Fruit fly (Drosophila melanogaster) whole organism, prepupa: ENCODE results near the gene CG14803.

Experiments
- CG11294 ChIP-seq: fragments of 200-800 bp; sonication (Bioruptor generic); IDR thresholded peaks from 2 replicates; pipeline ENCODE4 v1.3.6; 2022; ENCODE audit warnings: missing biosample characterization, missing genetic modification characterization
- CG11762 ChIP-seq: fragments of 200-800 bp; sonication (Bioruptor generic); optimal IDR thresholded peaks from 3 replicates; lab custom pipeline; 2016; ENCODE audit warnings: missing biosample characterization, missing genetic modification characterization; ENCODE audit not compliant: insufficient read depth
- CG11902 ChIP-seq: fragments of 200-800 bp; sonication (Bioruptor generic); optimal IDR thresholded peaks from 3 replicates; lab custom pipeline; 2016; ENCODE audit warnings: missing biosample characterization, missing genetic modification characterization
- CG15336 ChIP-seq: fragments of 200-800 bp; sonication (Bioruptor generic); IDR thresholded peaks from 2 replicates; pipeline ENCODE4 v1.3.6; 2022; ENCODE audit warnings: missing biosample characterization, missing genetic modification characterization
- CG16779 ChIP-seq: fragments of 200-800 bp; sonication (Bioruptor generic); optimal IDR thresholded peaks from 3 replicates; lab custom pipeline; 2017; ENCODE audit warnings: missing biosample characterization, mild to moderate bottlenecking, missing genetic modification characterization
- CG3032 ChIP-seq: fragments of 200-800 bp; optimal IDR thresholded peaks from 2 replicates; lab custom pipeline; 2019; ENCODE audit warnings: missing biosample characterization, mild to moderate bottlenecking, missing genetic modification characterization, moderate library complexity
- CG31627 ChIP-seq: fragments of 200-800 bp; sonication (Bioruptor generic); optimal IDR thresholded peaks from 3 replicates; lab custom pipeline; 2016; ENCODE audit warnings: missing biosample characterization, missing genetic modification characterization
- CG32006 ChIP-seq: fragments of 200-800 bp; sonication (Bioruptor generic); optimal IDR thresholded peaks from 3 replicates; lab custom pipeline; 2017; ENCODE audit warnings: missing biosample characterization, mild to moderate bottlenecking, missing genetic modification characterization
- CG34406 ChIP-seq: fragments of 200-800 bp; sonication (Bioruptor generic); optimal IDR thresholded peaks from 3 replicates; lab custom pipeline; 2016; ENCODE audit warnings: missing biosample characterization, missing genetic modification characterization
- CG3919 ChIP-seq: fragments of 200-800 bp; sonication (Bioruptor generic); optimal IDR thresholded peaks from 3 replicates; lab custom pipeline; 2016; ENCODE audit warnings: missing biosample characterization, missing genetic modification characterization
- CG4318 ChIP-seq: fragments of 200-800 bp; sonication (Bioruptor generic); optimal IDR thresholded peaks from 3 replicates; lab custom pipeline; 2017; ENCODE audit warnings: missing biosample characterization, mild to moderate bottlenecking, missing genetic modification characterization
- CG6163 ChIP-seq: fragments of 200-800 bp; sonication (Bioruptor generic); IDR thresholded peaks from 3 replicates; pipeline ENCODE4 v1.3.6; 2022; ENCODE audit warnings: missing biosample characterization, missing genetic modification characterization
- CG6276 ChIP-seq: fragments of 200-800 bp; sonication (Bioruptor generic); optimal IDR thresholded peaks from 2 replicates; lab custom pipeline; 2017; ENCODE audit warnings: missing biosample characterization, mild to moderate bottlenecking, missing genetic modification characterization
- CG6792 ChIP-seq: fragments of 200-800 bp; sonication (Bioruptor generic); optimal IDR thresholded peaks from 3 replicates; lab custom pipeline; 2016; ENCODE audit warnings: missing biosample characterization, missing genetic modification characterization
- CG6808 ChIP-seq: fragments of 200-800 bp; sonication (Bioruptor generic); optimal IDR thresholded peaks from 3 replicates; lab custom pipeline; 2017; ENCODE audit warnings: missing biosample characterization, missing genetic modification characterization, mild to moderate bottlenecking, moderate library complexity, missing genetic modification reagents
- CG6854 ChIP-seq: fragments of 200-800 bp; sonication (Bioruptor generic); optimal IDR thresholded peaks from 2 replicates; lab custom pipeline; 2017; ENCODE audit warnings: missing biosample characterization, mild to moderate bottlenecking, missing genetic modification characterization
- CG7368 ChIP-seq: fragments of 200-800 bp; sonication (Bioruptor generic); optimal IDR thresholded peaks from 3 replicates; lab custom pipeline; 2016; ENCODE audit warnings: missing biosample characterization, missing genetic modification characterization
- CG8119 ChIP-seq: fragments of 200-800 bp; sonication (Bioruptor generic); IDR thresholded peaks from 3 replicates; pipeline ENCODE4 v1.3.6; 2022; ENCODE audit warnings: missing biosample characterization, missing genetic modification characterization
- CG8632 ChIP-seq: fragments of 200-800 bp; sonication (Bioruptor generic); optimal IDR thresholded peaks from 3 replicates; lab custom pipeline; 2016; ENCODE audit warnings: missing biosample characterization, missing genetic modification characterization
- Eip75B ChIP-seq: fragments of 200-800 bp; sonication (Bioruptor generic); optimal IDR thresholded peaks from 3 replicates; lab custom pipeline; 2016; ENCODE audit warnings: missing biosample characterization, missing genetic modification characterization
- Eip78C ChIP-seq: fragments of 200-800 bp; sonication (Bioruptor generic); peaks from one replicate; lab custom pipeline; 2016; ENCODE audit warnings: missing biosample characterization, missing genetic modification characterization
- Eip93F ChIP-seq: fragments of 200-800 bp; sonication (Bioruptor generic); optimal IDR thresholded peaks from 2 replicates; lab custom pipeline; 2016; ENCODE audit warnings: missing biosample characterization, mild to moderate bottlenecking, missing genetic modification characterization
- Ets21C ChIP-seq: fragments of 200-800 bp; sonication (Bioruptor generic); optimal IDR thresholded peaks from 3 replicates; lab custom pipeline; 2016; ENCODE audit warnings: missing biosample characterization, missing genetic modification characterization
- Ets96B ChIP-seq: fragments of 200-800 bp; optimal IDR thresholded peaks from 2 replicates; lab custom pipeline; 2019; ENCODE audit warnings: missing biosample characterization, mild to moderate bottlenecking, missing genetic modification characterization, moderate library complexity
- Gug ChIP-seq: fragments of 200-800 bp; sonication (Bioruptor generic); IDR thresholded peaks from 2 replicates; pipeline ENCODE4 v1.3.6; 2022; ENCODE audit warnings: missing biosample characterization, missing genetic modification characterization
- Hr38 ChIP-seq: sonication (Bioruptor generic); optimal IDR thresholded peaks from 2 replicates; lab custom pipeline; 2016; ENCODE audit warnings: missing biosample characterization, missing genetic modification characterization
- Hr39 ChIP-seq: fragments of 200-800 bp; sonication (Bioruptor generic); optimal IDR thresholded peaks from 2 replicates; lab custom pipeline; 2016; ENCODE audit warnings: missing biosample characterization, missing genetic modification characterization
- Hr4 ChIP-seq: fragments of 200-800 bp; sonication (Bioruptor generic); optimal IDR thresholded peaks from 3 replicates; lab custom pipeline; 2016; ENCODE audit warnings: missing biosample characterization, missing genetic modification characterization
- OdsH ChIP-seq: fragments of 200-800 bp; sonication (Bioruptor generic); optimal IDR thresholded peaks from 3 replicates; lab custom pipeline; 2016; ENCODE audit warnings: missing biosample characterization, missing genetic modification characterization
- Smox ChIP-seq: fragments of 200-800 bp; sonication (Bioruptor generic); optimal IDR thresholded peaks from 3 replicates; lab custom pipeline; 2016; ENCODE audit warnings: missing biosample characterization, missing genetic modification characterization
- Sox102F ChIP-seq: fragments of 200-800 bp; sonication (Bioruptor generic); optimal IDR thresholded peaks from 2 replicates; lab custom pipeline; 2016; ENCODE audit warnings: missing biosample characterization, mild to moderate bottlenecking, missing genetic modification characterization
- Sox14 ChIP-seq: fragments of 200-800 bp; sonication (Bioruptor generic); optimal IDR thresholded peaks from 3 replicates; lab custom pipeline; 2016; ENCODE audit warnings: missing biosample characterization, missing genetic modification characterization
- Sox15 ChIP-seq: fragments of 200-800 bp; sonication (Bioruptor generic); optimal IDR thresholded peaks from 3 replicates; lab custom pipeline; 2016; ENCODE audit warnings: missing biosample characterization, missing genetic modification characterization
- achi ChIP-seq: fragments of 200-800 bp; sonication (Bioruptor generic); optimal IDR thresholded peaks from 3 replicates; lab custom pipeline; 2016; ENCODE audit warnings: missing biosample characterization, missing genetic modification characterization
- acj6 ChIP-seq: fragments of 200-800 bp; sonication (Bioruptor generic); optimal IDR thresholded peaks from 3 replicates; lab custom pipeline; 2016; ENCODE audit warnings: missing biosample characterization, missing genetic modification characterization
- cyc ChIP-seq: fragments of 200-800 bp; sonication (Bioruptor generic); optimal IDR thresholded peaks from 3 replicates; lab custom pipeline; 2016; ENCODE audit warnings: missing biosample characterization, missing genetic modification characterization
- dac ChIP-seq: fragments of 200-800 bp; sonication (Bioruptor generic); optimal IDR thresholded peaks from 2 replicates; lab custom pipeline; 2017; ENCODE audit warnings: missing biosample characterization, mild to moderate bottlenecking, missing genetic modification characterization
- eg ChIP-seq: fragments of 200-800 bp; sonication (Bioruptor generic); IDR thresholded peaks from 3 replicates; pipeline ENCODE4 v1.3.6; 2022; ENCODE audit warnings: missing biosample characterization, missing genetic modification characterization
- esn ChIP-seq: fragments of 200-800 bp; sonication (Bioruptor generic); optimal IDR thresholded peaks from 2 replicates; lab custom pipeline; 2016; ENCODE audit warnings: missing biosample characterization, mild to moderate bottlenecking, missing genetic modification characterization, moderate library complexity
- fkh ChIP-seq: fragments of 200-800 bp; sonication (Bioruptor generic); optimal IDR thresholded peaks from 3 replicates; lab custom pipeline; 2017; ENCODE audit warnings: missing biosample characterization, mild to moderate bottlenecking, missing genetic modification characterization, moderate library complexity
- lz ChIP-seq: fragments of 200-800 bp; sonication (Bioruptor generic); optimal IDR thresholded peaks from 3 replicates; lab custom pipeline; 2016; ENCODE audit warnings: missing biosample characterization, missing genetic modification characterization
- pdm3 ChIP-seq: fragments of 200-800 bp; sonication (Bioruptor generic); optimal IDR thresholded peaks from 3 replicates; lab custom pipeline; 2016; ENCODE audit warnings: missing biosample characterization, missing genetic modification characterization
- salr ChIP-seq, 2 experiments: fragments of 200-800 bp; sonication (Bioruptor generic); optimal IDR thresholded peaks; 3 replicates each; lab custom pipeline; 2016 to 2018; ENCODE audit warnings: missing biosample characterization in 2 of 2, missing genetic modification characterization in 2 of 2, mild to moderate bottlenecking in 1 of 2
- spab ChIP-seq: fragments of 200-800 bp; sonication (Bioruptor generic); optimal IDR thresholded peaks from 2 replicates; lab custom pipeline; 2017; ENCODE audit warnings: missing biosample characterization, mild to moderate bottlenecking, missing genetic modification characterization, missing genetic modification reagents
- ss ChIP-seq, 2 experiments: fragments of 200-800 bp; sonication (Bioruptor generic); optimal IDR thresholded peaks; 2 replicates in 1 of 2; 3 replicates in 1 of 2; lab custom pipeline; 2017 to 2018; ENCODE audit warnings: mild to moderate bottlenecking in 2 of 2, missing biosample characterization in 2 of 2, missing genetic modification characterization in 2 of 2, moderate library complexity in 1 of 2
- svp ChIP-seq: fragments of 200-800 bp; sonication (Bioruptor generic); peaks from one replicate; lab custom pipeline; 2016; ENCODE audit warnings: missing biosample characterization, missing genetic modification characterization
- topi ChIP-seq: fragments of 200-800 bp; sonication (Bioruptor generic); optimal IDR thresholded peaks from 3 replicates; lab custom pipeline; 2016; ENCODE audit warnings: missing biosample characterization, missing genetic modification characterization
- vri ChIP-seq: fragments of 200-800 bp; sonication (Bioruptor generic); optimal IDR thresholded peaks from 3 replicates; lab custom pipeline; 2016; ENCODE audit warnings: missing biosample characterization, mild to moderate bottlenecking, missing genetic modification characterization

The CG14803 gene

DNA sequence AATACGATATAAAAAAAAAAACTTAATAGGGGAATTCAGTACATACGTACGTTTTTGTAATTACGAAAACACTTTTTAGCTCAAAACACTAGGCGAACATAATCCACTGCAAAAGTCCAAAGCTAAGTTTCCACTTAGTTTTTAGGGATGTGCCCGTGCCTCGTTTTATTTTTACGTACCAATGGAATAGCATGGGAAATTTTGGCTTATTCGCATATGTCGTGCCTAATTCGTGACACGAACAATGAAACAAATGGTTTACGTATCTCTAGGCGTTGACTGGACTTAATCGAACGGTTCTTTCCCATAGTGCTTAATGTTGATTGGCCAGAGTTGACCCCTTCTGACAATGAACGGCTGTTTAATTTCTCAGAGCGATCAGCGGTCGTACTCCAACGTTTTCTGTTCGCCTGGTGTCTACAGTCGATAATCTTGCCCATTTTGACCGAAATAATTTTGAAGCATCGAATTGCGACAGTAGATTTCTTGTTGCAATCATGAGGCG, 11.0 kb downstream of the CG14803 start, which contains the start of gene CG14818 (continued):
- TF ChIP-seq dac (GFP tag; lab: Kevin White, UChicago) (peak; percentile 39), esn (GFP tag; lab: Kevin White, UChicago) (peak; percentile 69), CG34406 (GFP tag; lab: Kevin White, UChicago) (peak; percentile 41), pdm3 (GFP tag; lab: Kevin White, UChicago) (no peak), cyc (peak; percentile 63), Eip93F (no peak), Hr4 (GFP tag; lab: Kevin White, UChicago) (no peak), ss (GFP tag; optimal IDR thresholded peaks at IDR 0.05; lab: Kevin White, UChicago) (peak in 1 of 2 experiments; percentile 25), fkh (no peak), Sox102F (GFP tag; lab: Kevin White, UChicago) (no peak), CG6792 (peak; percentile 35), achi (GFP tag; lab: Kevin White, UChicago) (peak; percentile 54), vri (no peak), Sox14 (GFP tag; lab: Kevin White, UChicago) (peak; percentile 55), svp (GFP tag; lab: Kevin White, UChicago) (peak; percentile 96)

DNA sequence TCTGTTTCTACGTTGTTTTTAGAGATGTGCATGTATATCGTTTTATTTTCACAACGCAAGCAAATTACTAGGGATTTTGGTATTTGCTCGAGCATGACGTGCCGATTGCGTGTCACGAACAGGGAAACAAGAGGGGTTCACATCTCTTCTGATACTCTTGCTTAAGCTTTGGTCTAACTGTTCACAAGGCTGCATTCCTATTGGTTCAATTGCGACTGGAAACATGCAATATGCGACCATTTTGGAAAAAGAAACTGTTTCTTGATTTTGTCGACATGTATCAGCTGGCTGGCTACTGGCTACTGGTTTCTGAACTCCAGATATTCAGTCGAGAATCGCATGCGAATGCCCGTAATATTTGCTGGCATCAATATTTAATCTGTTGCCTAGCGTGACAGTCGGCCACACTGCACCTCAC, 11.5 kb downstream of the CG14803 start, which contains the start of gene Coa8:
Gene Coa8, plus strand, starts transcription at position 144 of the 418 bp plus-strand sequence.
- TF ChIP-seq cyc (peak; percentile 43), ss (GFP tag; optimal IDR thresholded peaks at IDR 0.05; lab: Kevin White, UChicago) (no peak), Hr4 (GFP tag; lab: Kevin White, UChicago) (no peak), CG4318 (GFP tag; lab: Kevin White, UChicago) (no peak), Smox (GFP tag; lab: Kevin White, UChicago) (peak; percentile 33), CG16779 (tag; lab: Kevin White, UChicago) (no peak), eg (peak; percentile 59; the same call in 2 of the 3 replicates), Eip93F (no peak), CG11762 (GFP tag; lab: Kevin White, UChicago) (no peak), CG11294 (GFP tag; lab: Robert Waterston, UW) (0 out of 2 replicates have a peak, but pooled peaks have one; percentile 29), CG6808 (no peak), CG3919 (GFP tag; lab: Kevin White, UChicago) (peak; percentile 40), CG11902 (GFP tag; lab: Kevin White, UChicago) (no peak), Ets21C (GFP tag; lab: Kevin White, UChicago) (peak; percentile 2), esn (GFP tag; lab: Kevin White, UChicago) (peak; percentile 42), Hr39 (GFP tag; lab: Kevin White, UChicago) (peak; percentile 54), CG6276 (GFP tag; lab: Kevin White, UChicago) (no peak), acj6 (GFP tag; lab: Kevin White, UChicago) (peak; percentile 45), CG32006 (GFP tag; lab: Kevin White, UChicago) (peak; percentile 33), achi (GFP tag; lab: Kevin White, UChicago) (peak; percentile 25), Gug (GFP tag; lab: Robert Waterston, UW) (0 out of 2 replicates have a peak, but pooled peaks have one; percentile 29), CG6854 (GFP tag; lab: Kevin White, UChicago) (no peak), CG6792 (peak; percentile 7), CG8119 (GFP tag; lab: Robert Waterston, UW) (no peak), CG3032 (tag; lab: Kevin White, UChicago) (peak; percentile 48), topi (GFP tag; lab: Kevin White, UChicago) (peak; percentile 43), Sox14 (GFP tag; lab: Kevin White, UChicago) (peak; percentile 40), Hr38 (GFP tag; lab: Kevin White, UChicago) (no peak), Sox15 (GFP tag; lab: Kevin White, UChicago) (peak; percentile 5), Eip78C (GFP tag; lab: Kevin White, UChicago) (peak; percentile 70), OdsH (GFP tag; lab: Kevin White, UChicago) (no peak), lz (GFP tag; lab: Kevin White, UChicago) (peak; percentile 41), Ets96B (tag; lab: Kevin White, UChicago) (peak; percentile 10), salr (GFP tag; optimal IDR thresholded peaks at IDR 0.05; lab: Kevin White, UChicago) (no peak), CG6163 (GFP tag; lab: Robert Waterston, UW) (peak; percentile 46; the same call in 2 of the 3 replicates), spab (no peak), CG15336 (no peak), CG8632 (GFP tag; lab: Kevin White, UChicago) (no peak), fkh (no peak), CG31627 (GFP tag; lab: Kevin White, UChicago) (peak; percentile 41), svp (GFP tag; lab: Kevin White, UChicago) (peak; percentile 14), CG7368 (no peak), Eip75B (no peak)
